Fruit fly (Drosophila melanogaster) S2 (cell line): ENCODE data around the gene CG14079.

Source experiments
- CG8478 ChIP-seq: fragments of >200 bp; optimal IDR thresholded peaks from 2 replicates; lab custom pipeline; 2018
- CTCF ChIP-seq, 2 experiments: fragments of >200 bp; optimal IDR thresholded peaks; 2 replicates each; lab custom pipeline; 2018

DNA sequence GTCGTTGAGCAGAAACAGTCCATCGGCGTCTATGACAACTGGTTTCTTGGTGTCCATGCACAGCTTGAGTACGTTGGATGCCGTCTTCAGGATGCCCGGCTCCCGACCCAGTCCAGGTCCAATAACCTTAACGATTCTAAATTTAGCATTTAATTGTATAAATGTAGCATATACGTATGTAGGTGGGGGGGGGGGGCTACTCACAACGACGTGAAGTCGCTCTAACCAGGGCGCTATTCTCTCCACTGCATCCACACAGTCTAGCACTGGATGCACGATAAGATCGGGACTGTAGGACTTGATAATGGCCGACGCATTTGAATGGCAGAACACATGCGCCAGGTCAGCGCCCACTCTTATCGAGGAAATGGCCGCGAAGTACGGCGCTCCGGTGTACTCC, 697 bp upstream of the CG14079 start:
- TF ChIP-seq CTCF (optimal IDR thresholded peaks at IDR 0.05; lab: Kevin White, UChicago), result no peak
- TF ChIP-seq CG8478 (lab: Kevin White, UChicago), result no peak
